Fruit fly (Drosophila melanogaster) ovary, adult (tissue): ENCODE results near the gene CG43814.

Source experiments
- CG17801 ChIP-seq: fragments of 200-800 bp; optimal IDR thresholded peaks from 2 replicates; lab custom pipeline; 2019; ENCODE audit warnings: missing biosample characterization, mild to moderate bottlenecking, missing genetic modification characterization, moderate library complexity; ENCODE audit not compliant: partially characterized antibody

CG43814 gene

dm6 chr2L:18819044-18819443, 13.9 kb upstream of the CG43814 start, which contains the start of gene Ugt36F1:
Gene Ugt36F1 (plus strand): TSS chr2L:18819344.
- no peak for TF ChIP-seq CG17801

- TF ChIP-seq CG17801, result no peak
Observed at dm6 chr2L:18818397-18818796, 13.2 kb upstream of the CG43814 start.

- no peak for TF ChIP-seq CG17801
Observed at dm6 chr2L:18815194-18815593, 10.0 kb upstream of the CG43814 start.

- TF ChIP-seq CG17801, result no peak
Observed at dm6 chr2L:18812755-18813154, 7.6 kb upstream of the CG43814 start.

DNA sequence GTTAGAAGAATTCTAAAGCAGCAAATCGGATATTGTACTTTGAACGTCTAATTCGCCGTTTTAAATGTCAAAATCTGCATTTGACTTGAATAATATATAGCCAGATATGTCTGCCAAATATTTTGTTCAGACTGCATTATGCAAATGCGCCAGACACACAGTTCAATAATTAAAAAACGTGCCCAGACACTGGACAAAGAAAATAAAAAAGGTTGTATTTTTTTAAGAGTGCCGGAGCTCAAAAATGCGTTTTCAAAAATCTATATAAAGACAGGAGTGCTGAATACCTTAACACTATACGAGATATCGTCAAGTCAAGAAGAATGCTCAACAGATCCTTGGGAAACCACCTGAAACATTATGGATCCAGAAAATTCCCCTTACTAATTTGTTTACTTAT, 7.2 kb upstream of the CG43814 start, which contains the start of the genes CG17325 and CG42305:
Gene CG17325, plus strand, starts transcription at position 301 of the 400 bp plus-strand sequence.
Gene CG42305, plus strand, starts transcription at position 301 of the 400 bp plus-strand sequence.
- TF ChIP-seq CG17801, result no peak

DNA sequence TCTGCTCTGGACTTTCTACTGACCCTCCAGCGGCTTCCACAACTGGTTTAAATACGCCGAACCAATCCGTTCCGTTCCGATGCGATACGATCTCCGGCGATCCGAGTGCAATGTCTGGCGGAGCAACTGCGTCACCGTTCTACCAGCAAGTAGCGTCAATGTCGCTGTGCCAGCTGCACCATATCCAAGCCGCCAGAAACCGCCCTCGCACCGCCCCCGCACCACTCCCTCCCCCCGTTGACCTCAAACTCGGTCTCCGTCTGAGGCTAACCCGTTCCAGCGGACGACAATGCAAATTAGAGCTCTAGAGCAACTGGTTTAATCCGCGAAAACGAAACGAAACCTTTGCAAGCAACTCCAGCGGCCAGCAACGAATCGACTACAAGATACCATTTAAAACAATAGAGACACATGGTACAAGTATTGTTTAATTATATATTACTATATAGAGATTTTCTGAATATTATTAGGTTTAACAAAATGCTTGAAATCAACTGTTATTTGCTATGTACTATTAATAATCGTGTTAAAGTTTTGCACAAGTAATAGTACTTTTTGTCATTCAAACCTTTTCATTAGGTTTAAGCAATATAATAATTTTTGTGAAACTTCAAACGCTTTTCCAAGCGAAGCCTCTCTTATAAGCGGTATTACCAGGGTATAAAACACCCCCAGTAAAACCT, 6.0 kb upstream of the CG43814 start, which contains the start of the genes CG10570 and CG42502:
Gene CG10570, minus strand, starts transcription at position 293 of the 683 bp plus-strand sequence.
Gene CG42502, minus strand, starts transcription at position 293 of the 683 bp plus-strand sequence.
- TF ChIP-seq CG17801, result no peak

dm6 chr2L:18809486-18809885, 4.3 kb upstream of the CG43814 start:
- no peak for TF ChIP-seq CG17801

- no peak for TF ChIP-seq CG17801
Observed at dm6 chr2L:18808754-18809329, 3.7 kb upstream of the CG43814 start.

DNA sequence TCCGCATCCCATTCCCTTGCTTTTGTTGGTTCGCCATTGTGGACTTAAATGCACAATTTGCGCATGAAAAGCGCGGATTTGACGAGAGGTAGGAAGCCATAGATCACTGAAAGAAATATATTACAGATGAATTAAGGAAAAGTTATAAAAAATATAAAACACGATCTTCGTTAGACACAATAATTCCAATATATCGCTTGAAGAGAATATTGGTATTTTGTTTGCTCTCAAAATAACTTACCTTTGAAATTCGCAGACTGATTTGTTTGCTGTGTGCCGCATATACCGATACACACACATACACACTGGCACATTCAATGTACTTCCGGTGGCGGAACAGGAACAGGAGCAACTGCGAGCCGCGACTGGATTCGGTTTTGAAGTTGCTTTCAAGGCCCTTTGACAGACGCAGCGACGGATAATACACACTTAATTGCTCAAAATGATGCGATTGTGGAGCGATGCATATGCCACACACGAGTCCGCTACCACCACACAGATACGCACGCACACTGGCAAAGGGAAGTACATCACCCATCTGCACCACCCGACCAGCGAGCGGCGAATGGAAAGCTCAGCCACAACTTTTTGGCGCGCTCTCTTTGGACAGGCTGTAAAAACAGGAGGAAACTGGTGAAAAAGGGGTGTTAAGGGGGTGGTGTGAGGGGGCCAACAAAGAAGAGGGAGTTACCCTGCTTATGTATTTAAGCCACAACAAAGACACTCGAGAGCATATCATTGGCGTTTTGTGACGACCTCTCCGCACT, 673 bp upstream of the CG43814 start:
- no peak for TF ChIP-seq CG17801

dm6 chr2L:18801704-18802103, 3.4 kb downstream of the CG43814 start:
- TF ChIP-seq CG17801, result no peak

DNA sequence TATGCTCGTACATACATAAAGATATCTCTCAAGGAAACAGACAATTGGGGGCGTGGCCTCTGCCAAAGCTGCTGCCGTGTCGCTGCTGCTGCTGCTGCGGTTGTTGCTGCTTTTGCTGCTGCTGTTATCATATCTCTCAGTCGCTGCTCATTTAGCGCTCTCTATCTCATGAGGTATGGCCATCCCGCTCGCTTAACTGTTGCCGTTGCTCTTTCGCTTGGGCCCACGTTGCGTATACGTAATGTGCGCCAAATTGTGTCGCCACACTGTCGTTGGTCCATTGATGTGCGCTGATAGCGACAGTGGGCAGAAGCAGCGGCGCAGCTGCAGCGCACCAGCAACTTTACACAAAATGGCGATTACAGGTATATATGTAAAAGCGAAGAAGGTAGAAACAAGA, 8.7 kb downstream of the CG43814 start:
- no peak for TF ChIP-seq CG17801

- no peak for TF ChIP-seq CG17801
Observed at dm6 chr2L:18795917-18796402, 9.2 kb downstream of the CG43814 start.

dm6 chr2L:18793243-18793642, 11.9 kb downstream of the CG43814 start:
- TF ChIP-seq CG17801, result no peak

DNA sequence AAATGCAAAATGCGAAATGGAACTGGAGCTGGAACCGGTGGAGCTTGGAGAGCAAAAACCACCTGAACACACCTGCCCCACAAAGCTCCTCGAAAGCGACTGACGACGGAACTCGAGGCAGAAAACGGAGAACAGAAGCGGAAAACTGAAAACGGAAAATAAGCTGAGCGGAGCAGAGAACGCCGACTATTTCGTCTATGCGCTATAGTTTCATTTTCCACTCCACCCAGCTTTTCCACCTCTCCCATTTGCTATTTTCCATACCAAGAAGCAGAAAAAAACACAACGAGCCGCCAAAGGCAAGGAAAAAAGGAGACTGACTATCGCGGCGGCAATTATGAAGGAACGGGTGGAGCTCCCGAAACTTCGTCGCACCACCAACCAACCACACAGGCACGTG, 12.3 kb downstream of the CG43814 start, which contains the start of gene ham:
Gene ham, minus strand, starts transcription at position 101 of the 400 bp plus-strand sequence.
- no peak for TF ChIP-seq CG17801

- TF ChIP-seq CG17801, result no peak
Observed at dm6 chr2L:18789773-18790385, 15.3 kb downstream of the CG43814 start.

dm6 chr2L:18788953-18789352, 16.2 kb downstream of the CG43814 start:
- no peak for TF ChIP-seq CG17801
